Fruit fly (Drosophila melanogaster): Measurements from ENCODE around the gene fy.
A peak's percentile ranks its signal among the peaks of the same experiment; 100 is the strongest.

The fy gene

dm6 chr2L:8382646-8383045 lies 20.4 kb downstream of the fy start, which contains the start of the genes CG13392 and Rcd4 (continued):
- peak; percentile 51; the same call in 2 of the 3 replicates for TF ChIP-seq knrl (GFP tag; IDR thresholded peaks at IDR 0.05; ENCODE audit: partially characterized antibody)
- TF ChIP-seq CG11085 (GFP tag; IDR thresholded peaks at IDR 0.05): peak; percentile 61; the same call in 1 of the 2 replicates
- no peak for TF ChIP-seq CG15011 (GFP tag; optimal IDR thresholded peaks at IDR 0.05)
- TF ChIP-seq MTF-1 (GFP tag; optimal IDR thresholded peaks at IDR 0.05; ENCODE audit: borderline replicate concordance): peak; percentile 13
- TF ChIP-seq CG16863 (GFP tag; optimal IDR thresholded peaks at IDR 0.05): peak; percentile 66
- TF ChIP-seq CG2202 (tag; optimal IDR thresholded peaks at IDR 0.05): peak; percentile 18
- TF ChIP-seq tap (tag; optimal IDR thresholded peaks at IDR 0.05): no peak
- no peak for TF ChIP-seq pan (optimal IDR thresholded peaks at IDR 0.05)
- peak in 1 of 2 experiments; percentile 58 for TF ChIP-seq pan (GFP tag; optimal IDR thresholded peaks at IDR 0.05 in 1 of 2, IDR thresholded peaks at IDR 0.05 in 1 of 2)
- no peak for TF ChIP-seq CG8281 (tag; optimal IDR thresholded peaks at IDR 0.05)
- TF ChIP-seq CG18619 (GFP tag; optimal IDR thresholded peaks at IDR 0.05): peak; percentile 36
- peak; percentile 84 for TF ChIP-seq CG16779 (GFP tag; IDR thresholded peaks at IDR 0.05)
- peak; percentile 68 for TF ChIP-seq ind (GFP tag; optimal IDR thresholded peaks at IDR 0.05)
- peak; percentile 7 for TF ChIP-seq en (GFP tag; optimal IDR thresholded peaks at IDR 0.05)
- TF ChIP-seq Sox100B (GFP tag; optimal IDR thresholded peaks at IDR 0.05): no peak
- TF ChIP-seq CG13296 (GFP tag; optimal IDR thresholded peaks at IDR 0.05): peak; percentile 41
- peak; percentile 17 for TF ChIP-seq Nf-YC (tag; optimal IDR thresholded peaks at IDR 0.05)
- TF ChIP-seq cato (GFP tag; optimal IDR thresholded peaks at IDR 0.05; ENCODE audit: borderline replicate concordance): no peak
- peak; percentile 26 for TF ChIP-seq CG13424 (tag; optimal IDR thresholded peaks at IDR 0.05)
- TF ChIP-seq bcd (GFP tag; optimal IDR thresholded peaks at IDR 0.05): peak; percentile 46
- TF ChIP-seq Elba2 (GFP tag; optimal IDR thresholded peaks at IDR 0.05): no peak
- TF ChIP-seq HHEX (GFP tag; optimal IDR thresholded peaks at IDR 0.05): peak; percentile 56
- TF ChIP-seq CG17361 (GFP tag; IDR thresholded peaks at IDR 0.05): peak; percentile 28; the same call in 1 of the 3 replicates
- peak; percentile 97 for TF ChIP-seq Ets65A (GFP tag)
- TF ChIP-seq CG18262 (tag; optimal IDR thresholded peaks at IDR 0.05): peak; percentile 29
- no peak for TF ChIP-seq CG31365 (tag; optimal IDR thresholded peaks at IDR 0.05)
- peak; percentile 32 for TF ChIP-seq Sin3A (optimal IDR thresholded peaks at IDR 0.05)
- TF ChIP-seq Spps (tag; optimal IDR thresholded peaks at IDR 0.05): no peak
- peak; percentile 42 for TF ChIP-seq exex (tag; optimal IDR thresholded peaks at IDR 0.05)
- TF ChIP-seq gfzf (GFP tag; optimal IDR thresholded peaks at IDR 0.05): peak; percentile 44
- TF ChIP-seq CG3847 (GFP tag; IDR thresholded peaks at IDR 0.05): peak; percentile 79
- peak; percentile 66 for TF ChIP-seq CG34376 (GFP tag; optimal IDR thresholded peaks at IDR 0.05)
- TF ChIP-seq kah (GFP tag; optimal IDR thresholded peaks at IDR 0.05): peak; percentile 33
- TF ChIP-seq Oaz (GFP tag; IDR thresholded peaks at IDR 0.05): no peak
- no peak for TF ChIP-seq lov (optimal IDR thresholded peaks at IDR 0.05)
- no peak for TF ChIP-seq lov (GFP tag; IDR thresholded peaks at IDR 0.05)
- peak; percentile 72 for TF ChIP-seq Bgb (GFP tag; IDR thresholded peaks at IDR 0.05; ENCODE audit: partially characterized antibody)
- no peak for TF ChIP-seq cad (GFP tag; optimal IDR thresholded peaks at IDR 0.05)
- peak; percentile 28 for TF ChIP-seq HLHmδ (GFP tag; optimal IDR thresholded peaks at IDR 0.05)
- peak; percentile 64 for TF ChIP-seq CG3163 (GFP tag; optimal IDR thresholded peaks at IDR 0.05)
- TF ChIP-seq ase (GFP tag; IDR thresholded peaks at IDR 0.05): no peak
- TF ChIP-seq CG17829 (tag; optimal IDR thresholded peaks at IDR 0.05): peak; percentile 70
- TF ChIP-seq ranshi (GFP tag; IDR thresholded peaks at IDR 0.05): peak; percentile 67
- 0 out of 3 replicates have a peak, but pooled peaks have one; percentile 20 for TF ChIP-seq tgo (GFP tag; IDR thresholded peaks at IDR 0.05)
- TF ChIP-seq CG1602 (GFP tag; optimal IDR thresholded peaks at IDR 0.05): peak; percentile 7
- peak; percentile 72 for TF ChIP-seq NfI (GFP tag; optimal IDR thresholded peaks at IDR 0.05)
- TF ChIP-seq trem (tag; optimal IDR thresholded peaks at IDR 0.05): peak; percentile 65
- peak; percentile 44 for TF ChIP-seq CG2678 (tag; optimal IDR thresholded peaks at IDR 0.05)
- TF ChIP-seq NC2α (GFP tag; optimal IDR thresholded peaks at IDR 0.05): peak; percentile 16
- TF ChIP-seq CG14441 (GFP tag; IDR thresholded peaks at IDR 0.05): peak; percentile 36; the same call in 1 of the 2 replicates
- peak; percentile 53; the same call in 1 of the 2 replicates for TF ChIP-seq hbn (GFP tag; IDR thresholded peaks at IDR 0.05; ENCODE audit: partially characterized antibody)
